Worm (Caenorhabditis elegans): ENCODE data around the gene rsp-1.
A peak's percentile ranks its signal among the peaks of the same experiment; 100 is the strongest.

The rsp-1 gene

DNA sequence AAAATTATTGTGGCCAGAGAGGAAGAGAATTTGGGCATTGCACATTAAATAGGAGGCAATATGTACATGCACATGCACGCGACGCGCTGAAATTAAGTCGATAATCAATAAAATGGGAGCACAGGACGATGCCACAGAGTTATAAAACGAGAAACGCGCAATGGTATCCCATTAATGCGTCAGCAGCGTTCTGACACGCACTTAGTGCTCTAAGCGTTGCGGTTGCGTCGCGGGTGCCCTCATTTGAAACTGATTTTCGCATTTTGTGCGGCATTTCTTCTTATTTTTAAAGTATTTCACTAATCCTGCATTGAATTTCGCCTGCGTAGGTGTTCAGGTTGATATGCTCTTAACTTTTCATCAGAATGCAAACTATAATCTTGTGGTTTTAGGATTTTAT lies at the start of gene rsp-1 (continued):
- TF ChIP-seq egl-27 (tag; optimal IDR thresholded peaks at IDR 0.05) (no peak), nhr-90 (tag; optimal IDR thresholded peaks at IDR 0.05; ENCODE audit: poor library complexity) (peak; percentile 89), ces-1 (GFP tag; optimal IDR thresholded peaks at IDR 0.05) (no peak), skn-1 (tag; optimal IDR thresholded peaks at IDR 0.05) (peak; percentile 83), nhr-28 (tag; optimal IDR thresholded peaks at IDR 0.05) (no peak), lir-3 (tag; optimal IDR thresholded peaks at IDR 0.05; ENCODE audit: poor library complexity) (peak; percentile 68), tlp-1 (tag; optimal IDR thresholded peaks at IDR 0.05) (no peak), egl-13 (tag; optimal IDR thresholded peaks at IDR 0.05) (peak; percentile 49), C16A3.4 (tag; optimal IDR thresholded peaks at IDR 0.05) (peak; percentile 95), ceh-82 (tag; optimal IDR thresholded peaks at IDR 0.05) (peak; percentile 92 to 95 (median 94)), pag-3 (tag; optimal IDR thresholded peaks at IDR 0.05; ENCODE audit: borderline replicate concordance, insufficient read depth) (no peak), tbx-2 (tag; optimal IDR thresholded peaks at IDR 0.05) (peak; percentile 88), unc-62 (GFP tag; optimal IDR thresholded peaks at IDR 0.05) (no peak), ztf-11 (tag; optimal IDR thresholded peaks at IDR 0.05) (peak in 1 of 2 experiments; percentile 71), Y116A8C.19 (tag; optimal IDR thresholded peaks at IDR 0.05; ENCODE audit: borderline replicate concordance) (no peak), ets-5 (GFP tag; IDR thresholded peaks at IDR 0.05) (no peak), C04F5.9 (tag; optimal IDR thresholded peaks at IDR 0.05) (peak; percentile 82), sup-37 (GFP tag; optimal IDR thresholded peaks at IDR 0.05) (peak; percentile 39), pax-3 (tag; optimal IDR thresholded peaks at IDR 0.05) (peak; percentile 73), lin-13 (GFP tag; optimal IDR thresholded peaks at IDR 0.05) (peak; percentile 89), fkh-10 (GFP tag; optimal IDR thresholded peaks at IDR 0.05) (peak; percentile 57), lin-14 (GFP tag; optimal IDR thresholded peaks at IDR 0.05) (peak; percentile 89), dsc-1 (tag; optimal IDR thresholded peaks at IDR 0.05) (peak; percentile 89), mab-9 (GFP tag; IDR thresholded peaks at IDR 0.05) (no peak), ztf-4 (tag; optimal IDR thresholded peaks at IDR 0.05) (peak; percentile 84), nhr-76 (tag; optimal IDR thresholded peaks at IDR 0.05) (no peak), grh-1 (GFP tag; IDR thresholded peaks at IDR 0.05) (peak; percentile 80), xbp-1 (tag; optimal IDR thresholded peaks at IDR 0.05) (peak; percentile 90), unc-30 (tag; optimal IDR thresholded peaks at IDR 0.05) (no peak), efl-1 (optimal IDR thresholded peaks at IDR 0.05) (peak; percentile 88 to 90), efl-1 (GFP tag; optimal IDR thresholded peaks at IDR 0.05 in 1 of 2) (peak; percentile 84 to 98)

DNA sequence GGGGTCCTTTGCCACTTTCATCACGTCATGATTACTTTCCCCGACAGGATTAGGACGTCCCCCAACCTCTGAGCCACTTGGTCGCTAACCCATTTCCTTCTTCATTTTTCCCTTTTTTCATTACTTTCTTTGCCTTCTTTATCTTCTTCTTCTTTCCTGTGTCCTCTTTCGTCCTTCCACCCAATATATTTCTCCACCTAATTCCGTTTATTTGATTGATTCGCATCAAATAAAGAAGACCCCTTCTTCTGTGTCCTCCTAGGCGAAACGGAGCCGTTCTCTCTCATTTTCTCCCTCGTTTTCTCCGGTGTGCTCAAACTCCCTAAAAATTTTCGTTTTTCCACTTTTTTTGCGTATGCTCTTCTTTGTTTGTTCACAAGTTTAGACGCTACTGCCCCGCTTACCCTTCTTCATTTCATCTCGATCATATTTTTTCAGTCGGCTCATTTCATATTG lies 43.5 kb upstream of the rsp-1 start, which contains the start of gene C05D12.7:
Gene C05D12.7 (plus strand): TSS at position 406 of the 456 bp plus-strand sequence.
- TF ChIP-seq lin-14 (GFP tag; optimal IDR thresholded peaks at IDR 0.05), result peak; percentile 22
- TF ChIP-seq isw-1 (GFP tag; IDR thresholded peaks at IDR 0.05), result no peak

DNA sequence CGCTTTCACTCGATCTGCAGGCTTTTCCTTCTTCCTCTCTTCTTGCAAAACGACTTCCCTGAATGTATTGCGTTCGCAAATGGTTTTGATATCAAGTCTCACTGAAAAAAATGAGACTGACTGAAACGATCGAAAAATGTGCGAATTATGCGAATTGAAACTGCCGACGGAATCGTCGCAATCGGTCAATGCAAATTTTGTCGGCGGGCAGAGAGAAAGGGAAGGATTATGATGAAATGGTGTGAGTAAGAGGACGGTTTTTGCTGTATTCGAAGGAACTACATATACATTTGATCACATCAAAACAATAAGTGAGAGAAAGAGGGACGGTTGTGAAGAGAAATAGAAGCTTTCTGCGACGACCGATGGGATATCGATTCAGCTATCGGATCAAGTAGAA lies 37.5 kb upstream of the rsp-1 start, which contains the start of gene C05D12.1:
Gene C05D12.1 (minus strand): TSS at position 101 of the 400 bp plus-strand sequence.
- TF ChIP-seq xbp-1 (tag; optimal IDR thresholded peaks at IDR 0.05), result no peak
- peak; percentile 33 for TF ChIP-seq blmp-1 (tag; optimal IDR thresholded peaks at IDR 0.05)

DNA sequence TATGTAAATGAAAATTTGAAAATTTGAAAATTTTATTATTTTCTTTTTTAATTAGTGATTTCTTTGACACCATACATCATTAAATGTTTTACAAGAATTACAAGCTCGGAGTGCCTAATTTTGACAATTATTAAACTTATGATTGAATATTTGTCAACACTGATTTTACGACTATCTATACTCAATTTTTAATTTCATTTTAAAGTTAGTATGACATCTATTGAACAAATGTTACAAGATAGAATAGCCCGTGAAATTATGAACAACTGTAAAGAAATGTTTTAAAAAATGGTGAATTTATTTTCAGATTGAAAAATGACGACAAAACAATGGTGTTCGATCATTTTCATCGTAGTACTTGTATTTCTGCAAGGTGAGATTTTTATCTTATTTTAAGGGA lies 35.2 kb upstream of the rsp-1 start, which contains the start of gene C05D12.2:
Gene C05D12.2 (plus strand): TSS at position 301 of the 400 bp plus-strand sequence.
- TF ChIP-seq C04F5.9 (tag; optimal IDR thresholded peaks at IDR 0.05), result no peak
- TF ChIP-seq lir-3 (tag; optimal IDR thresholded peaks at IDR 0.05; ENCODE audit: poor library complexity), result no peak
- no peak for TF ChIP-seq sptf-1 (tag; optimal IDR thresholded peaks at IDR 0.05)
- no peak for TF ChIP-seq unc-86 (tag; optimal IDR thresholded peaks at IDR 0.05)
- no peak for TF ChIP-seq dpl-1 (GFP tag; optimal IDR thresholded peaks at IDR 0.05)
- no peak for TF ChIP-seq ceh-88 (GFP tag; IDR thresholded peaks at IDR 0.05)
- TF ChIP-seq zag-1 (tag; optimal IDR thresholded peaks at IDR 0.05), result no peak
- no peak for TF ChIP-seq unc-98 (GFP tag; IDR thresholded peaks at IDR 0.05)
- no peak for TF ChIP-seq hpl-2 (GFP tag; optimal IDR thresholded peaks at IDR 0.05)
- no peak for TF ChIP-seq nhr-20 (tag; optimal IDR thresholded peaks at IDR 0.05)
